Worm (Caenorhabditis elegans) whole organism, L4 larva: Measurements from ENCODE around the gene T05G5.1.

Experiments
- F10B5.3 ChIP-seq: sonication (generic microtip); optimal IDR thresholded peaks from 2 replicates; lab custom pipeline; 2016; ENCODE audit warnings: mild to moderate bottlenecking, missing genetic modification characterization, missing compliant biosample characterization
- R02D3.7 ChIP-seq: fragments of 150-350 bp; sonication (generic microtip); optimal IDR thresholded peaks from 3 replicates; lab custom pipeline; 2014; ENCODE audit warnings: missing biosample characterization, missing genetic modification characterization
- T20F7.1 ChIP-seq: fragments of 200-800 bp; sonication (Bioruptor generic); optimal IDR thresholded peaks from 2 replicates; lab custom pipeline; 2018; ENCODE audit warnings: mild to moderate bottlenecking, missing genetic modification characterization, missing compliant biosample characterization
- Y105C5A.15 ChIP-seq: fragments of 200-800 bp; sonication (Bioruptor generic); IDR thresholded peaks from 2 replicates; pipeline ENCODE4 v1.3.6; 2022; ENCODE audit warnings: missing genetic modification characterization, missing compliant biosample characterization
- ZK337.2 ChIP-seq: fragments of 200-800 bp; sonication (Bioruptor generic); IDR thresholded peaks from 2 replicates; pipeline ENCODE4 v1.3.6; 2022; ENCODE audit warnings: missing genetic modification reagents, missing genetic modification characterization, missing compliant biosample characterization
- aha-1 ChIP-seq: fragments of 150-350 bp; peaks from one replicate; lab custom pipeline; 2014; ENCODE audit warnings: missing biosample characterization, missing genetic modification characterization
- aly-2 ChIP-seq: sonication (generic microtip); optimal IDR thresholded peaks from 2 replicates; lab custom pipeline; 2018; ENCODE audit warnings: missing biosample characterization, missing genetic modification characterization
- ama-1 ChIP-seq: fragments of 150-350 bp; optimal IDR thresholded peaks from 2 replicates; lab custom pipeline; 2014; ENCODE audit warnings: inconsistent platforms, mixed read lengths
- ceh-28 ChIP-seq: fragments of 150-350 bp; optimal IDR thresholded peaks from 2 replicates; lab custom pipeline; 2014; ENCODE audit warnings: missing biosample characterization, missing genetic modification reagents, missing genetic modification characterization
- ceh-32 ChIP-seq: sonication (generic microtip); optimal IDR thresholded peaks from 2 replicates; lab custom pipeline; 2016; ENCODE audit warnings: mild to moderate bottlenecking, missing genetic modification characterization, missing compliant biosample characterization; ENCODE audit not compliant: poor library complexity
- ceh-44 ChIP-seq: fragments of 200-800 bp; sonication (Bioruptor generic); IDR thresholded peaks from 2 replicates; pipeline ENCODE4 v1.3.6; 2022; ENCODE audit warnings: missing genetic modification reagents, missing genetic modification characterization, missing compliant biosample characterization
- ceh-62 ChIP-seq: sonication (generic microtip); optimal IDR thresholded peaks from 2 replicates; lab custom pipeline; 2017; ENCODE audit warnings: missing biosample characterization, missing genetic modification characterization
- ceh-82 ChIP-seq: sonication (generic microtip); optimal IDR thresholded peaks from 2 replicates; lab custom pipeline; 2017; ENCODE audit warnings: missing biosample characterization, missing genetic modification characterization
- daf-19 ChIP-seq: fragments of 200-800 bp; sonication (Bioruptor generic); conservative IDR thresholded peaks from 2 replicates; pipeline ENCODE4 v1.3.6; 2022; ENCODE audit warnings: missing genetic modification characterization, missing compliant biosample characterization
- daf-8 ChIP-seq: fragments of 200-800 bp; sonication (Bioruptor generic); IDR thresholded peaks from 2 replicates; pipeline ENCODE4 v1.3.6; 2022; ENCODE audit warnings: missing genetic modification characterization, missing compliant biosample characterization
- dmd-6 ChIP-seq: fragments of 200-800 bp; sonication (Bioruptor generic); IDR thresholded peaks from 2 replicates; pipeline ENCODE4 v1.3.6; 2022; ENCODE audit warnings: missing genetic modification reagents, missing genetic modification characterization, missing compliant biosample characterization
- dmd-8 ChIP-seq: fragments of 200-800 bp; sonication (Bioruptor generic); IDR thresholded peaks from 2 replicates; pipeline ENCODE4 v1.3.6; 2022; ENCODE audit warnings: missing genetic modification characterization, missing compliant biosample characterization
- dmd-9 ChIP-seq: fragments of 200-800 bp; sonication (Bioruptor generic); IDR thresholded peaks from 2 replicates; pipeline ENCODE4 v1.3.6; 2022; ENCODE audit warnings: missing genetic modification reagents, missing genetic modification characterization, missing compliant biosample characterization
- duxl-1 ChIP-seq: sonication (generic microtip); optimal IDR thresholded peaks from 2 replicates; lab custom pipeline; 2016; ENCODE audit warnings: mild to moderate bottlenecking, missing genetic modification characterization, moderate library complexity, missing compliant biosample characterization; ENCODE audit not compliant: poor library complexity
- dve-1 ChIP-seq: sonication (generic microtip); optimal IDR thresholded peaks from 2 replicates; lab custom pipeline; 2017; ENCODE audit warnings: antibody characterized with exemption, mild to moderate bottlenecking, missing genetic modification characterization, missing compliant biosample characterization; ENCODE audit not compliant: insufficient read depth
- egl-27 ChIP-seq: sonication (generic microtip); optimal IDR thresholded peaks from 3 replicates; lab custom pipeline; 2017; ENCODE audit warnings: missing biosample characterization, missing genetic modification reagents, missing genetic modification characterization
- gei-8 ChIP-seq: fragments of 200-800 bp; sonication (Bioruptor generic); optimal IDR thresholded peaks from 2 replicates; lab custom pipeline; 2018; ENCODE audit warnings: mild to moderate bottlenecking, missing genetic modification characterization, missing compliant biosample characterization
- hlh-11 ChIP-seq: fragments of 200-800 bp; sonication (Bioruptor generic); optimal IDR thresholded peaks from 2 replicates; lab custom pipeline; 2018; ENCODE audit warnings: mild to moderate bottlenecking, missing genetic modification characterization, missing compliant biosample characterization
- hlh-30 ChIP-seq: sonication (generic microtip); optimal IDR thresholded peaks from 2 replicates; lab custom pipeline; 2017; ENCODE audit warnings: antibody characterized with exemption, mild to moderate bottlenecking, missing genetic modification characterization, missing compliant biosample characterization; ENCODE audit not compliant: insufficient read depth
- jun-1 ChIP-seq: fragments of 150-350 bp; optimal IDR thresholded peaks from 2 replicates; lab custom pipeline; 2014; ENCODE audit warnings: missing biosample characterization, missing genetic modification reagents, missing genetic modification characterization
- lin-15B ChIP-seq: fragments of 150-350 bp; sonication (generic microtip); optimal IDR thresholded peaks from 3 replicates; lab custom pipeline; 2014; ENCODE audit warnings: missing biosample characterization, missing genetic modification characterization
- lin-29 ChIP-seq: fragments of 200-800 bp; sonication (Bioruptor generic); IDR thresholded peaks from 2 replicates; pipeline ENCODE4 v1.3.6; 2022; ENCODE audit warnings: missing genetic modification reagents, missing genetic modification characterization, missing compliant biosample characterization
- lin-39 ChIP-seq: fragments of 150-350 bp; optimal IDR thresholded peaks from 2 replicates; lab custom pipeline; 2014; ENCODE audit warnings: missing biosample characterization, missing genetic modification reagents, missing genetic modification characterization
- madf-9 ChIP-seq: fragments of 200-800 bp; sonication (Bioruptor generic); conservative IDR thresholded peaks from 2 replicates; pipeline ENCODE4 v1.3.6; 2022; ENCODE audit warnings: missing genetic modification reagents, missing genetic modification characterization, missing compliant biosample characterization
- mdt-29 ChIP-seq: fragments of 200-800 bp; sonication (Bioruptor generic); IDR thresholded peaks from 2 replicates; pipeline ENCODE4 v1.3.6; 2022; ENCODE audit warnings: missing genetic modification reagents, missing genetic modification characterization, missing compliant biosample characterization
- mep-1 ChIP-seq: fragments of 150-350 bp; sonication (generic microtip); optimal IDR thresholded peaks from 3 replicates; lab custom pipeline; 2014; ENCODE audit warnings: missing biosample characterization, missing genetic modification characterization
- mxl-3 ChIP-seq: fragments of 200-800 bp; sonication (Bioruptor generic); optimal IDR thresholded peaks from 2 replicates; lab custom pipeline; 2018; ENCODE audit warnings: mild to moderate bottlenecking, missing genetic modification characterization, missing compliant biosample characterization
- nhr-102 ChIP-seq: sonication (generic microtip); optimal IDR thresholded peaks from 2 replicates; lab custom pipeline; 2016; ENCODE audit warnings: mild to moderate bottlenecking, missing genetic modification characterization, moderate library complexity, missing compliant biosample characterization
- nhr-11 ChIP-seq: fragments of 150-350 bp; optimal IDR thresholded peaks from 2 replicates; lab custom pipeline; 2014; ENCODE audit warnings: missing biosample characterization, missing genetic modification characterization
- nhr-25 ChIP-seq: sonication (generic microtip); optimal IDR thresholded peaks from 2 replicates; lab custom pipeline; 2017; ENCODE audit warnings: missing genetic modification characterization, mild to moderate bottlenecking, missing compliant biosample characterization, antibody characterized with exemption, moderate library complexity, borderline replicate concordance; ENCODE audit not compliant: insufficient read depth
- nhr-42 ChIP-seq: fragments of 200-800 bp; sonication (Bioruptor generic); IDR thresholded peaks from 2 replicates; pipeline ENCODE4 v1.3.6; 2022; ENCODE audit warnings: missing genetic modification characterization, missing compliant biosample characterization
- nhr-48 ChIP-seq: sonication (generic microtip); optimal IDR thresholded peaks from 2 replicates; lab custom pipeline; 2016; ENCODE audit warnings: mild to moderate bottlenecking, missing genetic modification characterization, missing compliant biosample characterization
- nhr-77 ChIP-seq: fragments of 150-350 bp; optimal IDR thresholded peaks from 2 replicates; lab custom pipeline; 2014; ENCODE audit warnings: missing biosample characterization, missing genetic modification characterization
- pha-4 ChIP-seq, 2 experiments: fragments of 150-350 bp in 1 of 2; fragments of 200-800 bp in 1 of 2; sonication (Bioruptor generic) in 1 of 2; IDR thresholded peaks in 1 of 2; optimal IDR thresholded peaks in 1 of 2; 2 replicates each; pipeline versions ENCODE4 v1.3.6 to Lab custom; 2014 to 2022; ENCODE audit warnings: missing genetic modification characterization in 2 of 2, missing genetic modification reagents in 2 of 2, missing biosample characterization in 1 of 2, missing compliant biosample characterization in 1 of 2
- rbr-2 ChIP-seq: sonication (generic microtip); optimal IDR thresholded peaks from 2 replicates; lab custom pipeline; 2016; ENCODE audit warnings: missing genotype, missing genetic modification characterization, missing compliant biosample characterization
- saeg-2 ChIP-seq: fragments of 200-800 bp; sonication (Bioruptor generic); IDR thresholded peaks from 2 replicates; pipeline ENCODE4 v1.3.6; 2022; ENCODE audit warnings: missing genetic modification reagents, missing genetic modification characterization, missing compliant biosample characterization
- sdz-12 ChIP-seq: fragments of 200-800 bp; sonication (Bioruptor generic); optimal IDR thresholded peaks from 2 replicates; lab custom pipeline; 2018; ENCODE audit warnings: mild to moderate bottlenecking, missing genetic modification characterization, missing compliant biosample characterization
- snpc-4 ChIP-seq: fragments of 150-350 bp; optimal IDR thresholded peaks from 2 replicates; lab custom pipeline; 2014; ENCODE audit warnings: missing biosample characterization, missing genetic modification characterization
- spr-1 ChIP-seq: sonication (generic microtip); optimal IDR thresholded peaks from 2 replicates; lab custom pipeline; 2016; ENCODE audit warnings: mild to moderate bottlenecking, missing genetic modification characterization, missing compliant biosample characterization
- tag-97 ChIP-seq: fragments of 200-800 bp; sonication (Bioruptor generic); IDR thresholded peaks from 2 replicates; pipeline ENCODE4 v1.3.6; 2022; ENCODE audit warnings: missing genetic modification characterization, missing compliant biosample characterization
- tra-1 ChIP-seq: fragments of 200-800 bp; sonication (Bioruptor generic); IDR thresholded peaks from 2 replicates; pipeline ENCODE4 v1.3.6; 2022; ENCODE audit warnings: missing genetic modification reagents, missing genetic modification characterization, missing compliant biosample characterization
- unc-130 ChIP-seq: sonication (generic microtip); optimal IDR thresholded peaks from 2 replicates; lab custom pipeline; 2016; ENCODE audit warnings: missing genetic modification reagents, missing genetic modification characterization, missing compliant biosample characterization
- vab-7 ChIP-seq: fragments of 200-800 bp; sonication (Bioruptor generic); IDR thresholded peaks from 2 replicates; pipeline ENCODE4 v1.3.6; 2022; ENCODE audit warnings: missing genetic modification reagents, missing genetic modification characterization, missing compliant biosample characterization

The T05G5.1 gene

ce11 chrIII:9727439-9727838 lies 15.7 kb downstream of the T05G5.1 start, which contains the start of gene C07A9.12:
Gene C07A9.12, minus strand, starts transcription at chrIII:9727539.
- TF ChIP-seq mxl-3 (no peak), sdz-12 (no peak), tra-1 (GFP tag; lab: Robert Waterston, UW) (no peak), ama-1 (lab: Kevin White, UChicago) (no peak), Y105C5A.15 (GFP tag; lab: Robert Waterston, UW) (no peak), nhr-11 (no peak), mdt-29 (GFP tag; lab: Robert Waterston, UW) (no peak)

DNA sequence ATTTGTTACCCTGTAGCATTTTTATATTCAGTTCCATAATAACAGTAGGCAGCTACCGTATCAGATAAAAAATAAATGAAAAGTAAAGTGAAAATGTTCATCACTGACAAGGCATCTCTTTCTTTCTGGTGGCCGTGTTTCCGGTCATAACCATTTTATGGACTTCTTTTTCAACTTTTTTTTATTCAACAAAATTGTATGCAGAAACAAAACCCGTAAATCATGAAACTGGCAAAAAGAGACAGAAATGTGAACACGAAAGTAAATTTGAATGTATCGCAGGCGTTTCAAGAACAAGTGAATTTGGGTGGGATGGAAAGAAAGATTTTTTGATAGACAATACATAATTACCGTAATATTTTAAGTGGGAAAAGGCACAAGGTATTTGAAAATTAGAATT lies 18.0 kb downstream of the T05G5.1 start, which contains the start of gene clec-162:
Gene clec-162, minus strand, starts transcription at position 101 of the 400 bp plus-strand sequence.
- no peak for TF ChIP-seq nhr-77 (tag; lab: Kevin White, UChicago)
- no peak for TF ChIP-seq mdt-29 (GFP tag; lab: Robert Waterston, UW)
- no peak for TF ChIP-seq nhr-102
- no peak for TF ChIP-seq spr-1 (tag; lab: Kevin White, UChicago)
- TF ChIP-seq mep-1, result no peak
- TF ChIP-seq lin-29, result no peak
- no peak for TF ChIP-seq egl-27 (tag; lab: Kevin White, UChicago)

DNA sequence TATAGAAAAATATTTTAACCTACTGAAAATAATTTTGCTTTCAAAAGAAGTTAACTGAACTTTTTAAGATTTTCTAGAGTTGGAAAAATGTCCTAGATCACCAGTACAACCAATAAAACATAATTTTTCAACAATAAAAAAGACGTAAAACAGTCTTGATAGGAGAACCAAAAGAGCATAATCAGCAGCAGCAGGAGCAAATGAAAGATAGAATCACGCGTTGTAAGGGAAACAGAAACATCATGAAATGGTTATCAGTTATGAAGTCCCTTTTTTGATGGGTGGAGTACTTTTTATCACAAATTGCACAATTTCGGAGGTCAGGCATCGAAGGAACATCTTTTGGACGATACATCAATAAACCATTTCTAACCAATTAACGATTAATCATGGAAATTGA lies 21.1 kb downstream of the T05G5.1 start:
- no peak for TF ChIP-seq ceh-28 (tag; lab: Kevin White, UChicago)
- TF ChIP-seq R02D3.7 (tag; lab: Kevin White, UChicago), result no peak
- no peak for TF ChIP-seq dmd-8 (GFP tag; lab: Robert Waterston, UW)
- no peak for TF ChIP-seq lin-15B (tag; lab: Kevin White, UChicago)
- TF ChIP-seq ceh-62, result no peak
- peak; percentile 73 for TF ChIP-seq dve-1 (tag; lab: Kevin White, UChicago)
- TF ChIP-seq daf-19, result no peak
- TF ChIP-seq nhr-11, result no peak
- no peak for TF ChIP-seq lin-29
- TF ChIP-seq ceh-32 (tag; lab: Kevin White, UChicago), result no peak
- TF ChIP-seq aha-1, result no peak
- TF ChIP-seq unc-130 (GFP tag; lab: Kevin White, UChicago), result no peak
- no peak for TF ChIP-seq madf-9 (GFP tag; lab: Robert Waterston, UW)
- no peak for TF ChIP-seq daf-8
- TF ChIP-seq jun-1, result no peak
- no peak for TF ChIP-seq nhr-25
- TF ChIP-seq saeg-2 (GFP tag; lab: Robert Waterston, UW), result no peak
- no peak for TF ChIP-seq F10B5.3
- no peak for TF ChIP-seq rbr-2 (tag; lab: Kevin White, UChicago)
- no peak for TF ChIP-seq dmd-9 (GFP tag; lab: Robert Waterston, UW)
- no peak for TF ChIP-seq ZK337.2
- TF ChIP-seq egl-27 (tag; lab: Kevin White, UChicago), result no peak
- no peak for TF ChIP-seq pha-4 (GFP tag; IDR thresholded peaks at IDR 0.05; lab: Robert Waterston, UW)
- no peak for TF ChIP-seq pha-4 (tag; optimal IDR thresholded peaks at IDR 0.05; lab: Kevin White, UChicago)
- no peak for TF ChIP-seq vab-7 (GFP tag; lab: Robert Waterston, UW)
- no peak for TF ChIP-seq gei-8 (GFP tag; lab: Kevin White, UChicago)
- peak; percentile 84 for TF ChIP-seq hlh-11 (tag; lab: Kevin White, UChicago)
- no peak for TF ChIP-seq nhr-42
- no peak for TF ChIP-seq ceh-44 (GFP tag; lab: Robert Waterston, UW)
- peak; percentile 27 for TF ChIP-seq nhr-48
- TF ChIP-seq aly-2 (tag; lab: Kevin White, UChicago), result no peak
- TF ChIP-seq dmd-6 (GFP tag; lab: Robert Waterston, UW), result peak; percentile 91
- no peak for TF ChIP-seq T20F7.1 (GFP tag; lab: Kevin White, UChicago)
- no peak for TF ChIP-seq duxl-1 (tag; lab: Kevin White, UChicago)
- no peak for TF ChIP-seq tag-97 (GFP tag; lab: Robert Waterston, UW)
- TF ChIP-seq snpc-4, result no peak
- peak; percentile 36 for TF ChIP-seq hlh-30 (tag; lab: Kevin White, UChicago)
- no peak for TF ChIP-seq ceh-82 (tag; lab: Kevin White, UChicago)
- TF ChIP-seq lin-39 (tag; lab: Kevin White, UChicago), result no peak
